Worm (Caenorhabditis elegans) whole organism, L3 larva: Measurements from ENCODE around the gene M01D1.12.

ENCODE experiments used
- ama-1 ChIP-seq: fragments of 150-350 bp; optimal IDR thresholded peaks from 2 replicates; lab custom pipeline; 2018
- elt-2 ChIP-seq: sonication (generic microtip); optimal IDR thresholded peaks from 2 replicates; lab custom pipeline; 2016; ENCODE audit warnings: missing genetic modification reagents, mild to moderate bottlenecking, missing genetic modification characterization, missing compliant biosample characterization
- fkh-2 ChIP-seq: fragments of 150-350 bp; optimal IDR thresholded peaks from 2 replicates; lab custom pipeline; 2014; ENCODE audit warnings: missing biosample characterization, missing genetic modification reagents, missing genetic modification characterization
- nhr-23 ChIP-seq: fragments of 150-350 bp; optimal IDR thresholded peaks from 2 replicates; lab custom pipeline; 2014; ENCODE audit warnings: missing biosample characterization, missing genetic modification reagents, missing genetic modification characterization
- nhr-25 ChIP-seq: sonication (generic microtip); optimal IDR thresholded peaks from 2 replicates; lab custom pipeline; 2017; ENCODE audit warnings: missing biosample characterization, missing genetic modification characterization
- pqm-1 ChIP-seq: fragments of 150-350 bp; optimal IDR thresholded peaks from 2 replicates; lab custom pipeline; 2017; ENCODE audit warnings: missing biosample characterization, missing genetic modification characterization, inconsistent platforms
- sea-2 ChIP-seq: fragments of 150-350 bp; sonication (generic microtip); optimal IDR thresholded peaks from 4 replicates; lab custom pipeline; 2014; ENCODE audit warnings: missing biosample characterization, missing genetic modification reagents, missing genetic modification characterization

DNA sequence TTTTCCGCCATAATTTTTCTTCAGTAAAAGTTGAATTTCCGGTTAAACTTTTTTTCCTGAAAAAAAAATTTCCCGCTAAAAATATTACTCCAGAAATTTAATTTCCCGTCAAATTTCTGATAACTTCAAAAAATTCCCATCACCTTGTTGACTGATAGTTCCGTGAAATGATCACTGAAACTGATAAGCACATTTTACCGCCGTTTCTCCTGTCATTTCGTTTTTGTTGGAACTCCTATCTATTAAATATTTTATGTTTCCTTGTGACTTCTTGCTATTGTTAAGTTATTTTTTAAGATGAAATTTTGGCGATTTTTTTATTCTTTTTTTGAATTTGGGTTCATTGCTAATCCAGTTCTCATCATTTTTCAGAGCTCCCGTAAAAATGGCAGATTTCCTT, 1.8 kb downstream of the M01D1.12 start, which contains the start of gene math-34:
- no peak for TF ChIP-seq ama-1
- TF ChIP-seq nhr-25 (tag; lab: Kevin White, UChicago) = no peak
- TF ChIP-seq pqm-1 (tag; lab: Kevin White, UChicago) = no peak
- peak; percentile 71 for TF ChIP-seq elt-2 (tag; lab: Kevin White, UChicago)
- no peak for TF ChIP-seq nhr-23 (tag; lab: Kevin White, UChicago)
- no peak for TF ChIP-seq sea-2 (GFP tag; lab: Kevin White, UChicago)
- TF ChIP-seq fkh-2 (tag; lab: Kevin White, UChicago) = no peak
